Fruit fly (Drosophila melanogaster): ENCODE results near the gene CG12531.

The CG12531 gene

dm6 chrX:19744003-19744488 is 25.3 kb downstream of the CG12531 start, which contains the start of the genes CG18809, COX6B, CG33932 and Rpp20 (continued):
- TF ChIP-seq lov (optimal IDR thresholded peaks at IDR 0.05): no peak
- 0 out of 3 replicates have a peak, but pooled peaks have one; percentile 35 for TF ChIP-seq lov (GFP tag; IDR thresholded peaks at IDR 0.05)
- TF ChIP-seq so (GFP tag; IDR thresholded peaks at IDR 0.05): no peak
- TF ChIP-seq C15 (GFP tag; IDR thresholded peaks at IDR 0.05): no peak
- peak; percentile 100 for TF ChIP-seq Sry-δ (GFP tag; optimal IDR thresholded peaks at IDR 0.05)
- TF ChIP-seq pros (GFP tag; optimal IDR thresholded peaks at IDR 0.05): no peak
- TF ChIP-seq zen (tag; optimal IDR thresholded peaks at IDR 0.05): peak; percentile 45
- TF ChIP-seq MBD-R2 (GFP tag; IDR thresholded peaks at IDR 0.05): peak; percentile 95
- peak; percentile 10 for TF ChIP-seq CG2202 (tag; optimal IDR thresholded peaks at IDR 0.05)
- TF ChIP-seq CG33557 (GFP tag; optimal IDR thresholded peaks at IDR 0.05): no peak
- TF ChIP-seq Opbp (GFP tag; IDR thresholded peaks at IDR 0.05; ENCODE audit: partially characterized antibody): peak; percentile 98
- peak; percentile 99 for TF ChIP-seq amos (GFP tag; IDR thresholded peaks at IDR 0.05; ENCODE audit: partially characterized antibody)
- peak; percentile 86 for TF ChIP-seq NC2β (GFP tag; optimal IDR thresholded peaks at IDR 0.05)
- TF ChIP-seq repo (GFP tag; optimal IDR thresholded peaks at IDR 0.05): peak; percentile 72
- TF ChIP-seq btn (GFP tag; optimal IDR thresholded peaks at IDR 0.05): no peak
- no peak for TF ChIP-seq crol (GFP tag; IDR thresholded peaks at IDR 0.05)
- TF ChIP-seq ind (GFP tag; optimal IDR thresholded peaks at IDR 0.05): peak; percentile 59
- TF ChIP-seq wdn (GFP tag; IDR thresholded peaks at IDR 0.05): peak; percentile 66
- TF ChIP-seq CG17328 (GFP tag; IDR thresholded peaks at IDR 0.05): peak; percentile 61
- TF ChIP-seq CkIIα-i1 (GFP tag; IDR thresholded peaks at IDR 0.05): no peak
- peak; percentile 94 for TF ChIP-seq inv (GFP tag; IDR thresholded peaks at IDR 0.05; ENCODE audit: partially characterized antibody)
- TF ChIP-seq mld (GFP tag; IDR thresholded peaks at IDR 0.05; ENCODE audit: partially characterized antibody): peak; percentile 90
- no peak for TF ChIP-seq z (GFP tag; IDR thresholded peaks at IDR 0.05)
- peak; percentile 96 for TF ChIP-seq Med (GFP tag)
- TF ChIP-seq gsb-n (tag; optimal IDR thresholded peaks at IDR 0.05): no peak
- peak in 1 of 3 experiments; percentile 54 for TF ChIP-seq Stat92E (GFP tag; optimal IDR thresholded peaks at IDR 0.05)
- no peak for TF ChIP-seq ab (GFP tag; optimal IDR thresholded peaks at IDR 0.05)
- TF ChIP-seq CG11695 (GFP tag; IDR thresholded peaks at IDR 0.05): no peak
- TF ChIP-seq Usf (GFP tag; optimal IDR thresholded peaks at IDR 0.05): peak; percentile 28
- no peak for TF ChIP-seq CG43689 (GFP tag; IDR thresholded peaks at IDR 0.05)
- peak; percentile 72 for TF ChIP-seq chm (GFP tag; IDR thresholded peaks at IDR 0.05)
- no peak for TF ChIP-seq sqz (GFP tag; optimal IDR thresholded peaks at IDR 0.05)
- TF ChIP-seq gsb (GFP tag; IDR thresholded peaks at IDR 0.05): no peak
- peak; percentile 1 for TF ChIP-seq NC2α (GFP tag; optimal IDR thresholded peaks at IDR 0.05)
- TF ChIP-seq sug (tag; optimal IDR thresholded peaks at IDR 0.05): peak; percentile 59
- peak; percentile 99 for TF ChIP-seq pzg (GFP tag; optimal IDR thresholded peaks at IDR 0.05)
- peak; percentile 83 for TF ChIP-seq dm (GFP tag; optimal IDR thresholded peaks at IDR 0.05)
- TF ChIP-seq cwo (GFP tag; optimal IDR thresholded peaks at IDR 0.05): no peak
- peak; percentile 56 for TF ChIP-seq disco-r (GFP tag; optimal IDR thresholded peaks at IDR 0.05)
- no peak for TF ChIP-seq Hr39 (optimal IDR thresholded peaks at IDR 0.05)
- TF ChIP-seq CG8290 (GFP tag; optimal IDR thresholded peaks at IDR 0.05): peak; percentile 66
- TF ChIP-seq CG8290 (tag; optimal IDR thresholded peaks at IDR 0.05): peak in 1 of 2 experiments; percentile 95
- TF ChIP-seq Bdp1 (GFP tag; optimal IDR thresholded peaks at IDR 0.05): peak; percentile 63
- no peak for TF ChIP-seq CG6254 (GFP tag; optimal IDR thresholded peaks at IDR 0.05)
- TF ChIP-seq Fer2 (tag; optimal IDR thresholded peaks at IDR 0.05): peak; percentile 27
- TF ChIP-seq D19B (GFP tag; optimal IDR thresholded peaks at IDR 0.05): no peak
- peak; percentile 59 for TF ChIP-seq org-1 (GFP tag; optimal IDR thresholded peaks at IDR 0.05)
- TF ChIP-seq CG6689 (GFP tag; IDR thresholded peaks at IDR 0.05): peak; percentile 20; the same call in 1 of the 2 replicates
- no peak for TF ChIP-seq usp (GFP tag; optimal IDR thresholded peaks at IDR 0.05)
- TF ChIP-seq shn (GFP tag; optimal IDR thresholded peaks at IDR 0.05): peak; percentile 67
- peak; percentile 70 for TF ChIP-seq HLH54F (GFP tag; optimal IDR thresholded peaks at IDR 0.05)
- TF ChIP-seq Ets65A (GFP tag): peak; percentile 98
